Fruit fly (Drosophila melanogaster): ENCODE data around the gene CG7768.

The CG7768 gene

dm6 chr3L:14193962-14194503 is 24.0 kb upstream of the CG7768 start (continued):
- no peak for TF ChIP-seq caup (GFP tag; optimal IDR thresholded peaks at IDR 0.05; ENCODE audit: severe bottlenecking)
- TF ChIP-seq ase (GFP tag; IDR thresholded peaks at IDR 0.05), result no peak
- TF ChIP-seq croc (GFP tag; conservative IDR thresholded peaks at IDR 0.05), result no peak
- TF ChIP-seq CG6254 (GFP tag; optimal IDR thresholded peaks at IDR 0.05), result peak; percentile 3
- no peak for TF ChIP-seq CG14965 (GFP tag; optimal IDR thresholded peaks at IDR 0.05; ENCODE audit: borderline replicate concordance)
- no peak for TF ChIP-seq CHES-1-like (GFP tag; optimal IDR thresholded peaks at IDR 0.05)
- TF ChIP-seq CG11247 (GFP tag; IDR thresholded peaks at IDR 0.05), result no peak
- no peak for TF ChIP-seq hbn (GFP tag; IDR thresholded peaks at IDR 0.05; ENCODE audit: partially characterized antibody)
- no peak for TF ChIP-seq tio (GFP tag; optimal IDR thresholded peaks at IDR 0.05)
- TF ChIP-seq HLH4C (GFP tag; IDR thresholded peaks at IDR 0.05; ENCODE audit: partially characterized antibody), result no peak
- no peak for TF ChIP-seq TFAM (GFP tag; optimal IDR thresholded peaks at IDR 0.05)
- no peak for TF ChIP-seq toy (GFP tag; IDR thresholded peaks at IDR 0.05)
- TF ChIP-seq ara (GFP tag; IDR thresholded peaks at IDR 0.05), result peak; percentile 61; the same call in 1 of the 2 replicates
- no peak for TF ChIP-seq oc (tag; optimal IDR thresholded peaks at IDR 0.05)
- TF ChIP-seq CG10274 (GFP tag; optimal IDR thresholded peaks at IDR 0.05), result no peak
- no peak for TF ChIP-seq CG6791 (GFP tag; IDR thresholded peaks at IDR 0.05; ENCODE audit: partially characterized antibody)
- peak; percentile 10 for TF ChIP-seq PHDP (tag; optimal IDR thresholded peaks at IDR 0.05)
- no peak for TF ChIP-seq CG11456 (GFP tag; IDR thresholded peaks at IDR 0.05)
- TF ChIP-seq tin (GFP tag; optimal IDR thresholded peaks at IDR 0.05), result no peak
- TF ChIP-seq CG15696 (tag; optimal IDR thresholded peaks at IDR 0.05), result no peak
- TF ChIP-seq CG7963 (GFP tag; IDR thresholded peaks at IDR 0.05; ENCODE audit: partially characterized antibody), result no peak
- peak; percentile 33 for TF ChIP-seq CG6813 (GFP tag; optimal IDR thresholded peaks at IDR 0.05)
- TF ChIP-seq CG6272 (GFP tag; IDR thresholded peaks at IDR 0.05), result no peak
- no peak for TF ChIP-seq CG31224 (GFP tag; IDR thresholded peaks at IDR 0.05)
- TF ChIP-seq Lpt (GFP tag; optimal IDR thresholded peaks at IDR 0.05), result no peak
- TF ChIP-seq Hsf (GFP tag; optimal IDR thresholded peaks at IDR 0.05), result no peak
- TF ChIP-seq Bdp1 (GFP tag; optimal IDR thresholded peaks at IDR 0.05), result no peak
- peak; percentile 43 for TF ChIP-seq CG12391 (tag; optimal IDR thresholded peaks at IDR 0.05)
- TF ChIP-seq CG2875 (GFP tag; optimal IDR thresholded peaks at IDR 0.05), result peak; percentile 46
- peak; percentile 65 for TF ChIP-seq cad (GFP tag; optimal IDR thresholded peaks at IDR 0.05)
- TF ChIP-seq lbe (GFP tag; optimal IDR thresholded peaks at IDR 0.05), result no peak
- TF ChIP-seq row (GFP tag; IDR thresholded peaks at IDR 0.05), result no peak; the same call in 2 of the 3 replicates
- TF ChIP-seq Eip74EF (GFP tag; optimal IDR thresholded peaks at IDR 0.05), result no peak
- no peak for TF ChIP-seq CG16813 (GFP tag; IDR thresholded peaks at IDR 0.05; ENCODE audit: partially characterized antibody)
- no peak for TF ChIP-seq Dip2 (GFP tag; IDR thresholded peaks at IDR 0.05)
- TF ChIP-seq zfh2 (GFP tag; optimal IDR thresholded peaks at IDR 0.05), result no peak
- no peak for TF ChIP-seq Dfd (GFP tag; optimal IDR thresholded peaks at IDR 0.05)
- peak; percentile 57 for TF ChIP-seq gsb-n (tag; optimal IDR thresholded peaks at IDR 0.05)
- no peak for TF ChIP-seq CG43689 (GFP tag; IDR thresholded peaks at IDR 0.05)
- TF ChIP-seq dmrt99B (tag; optimal IDR thresholded peaks at IDR 0.05), result peak; percentile 28
- no peak for TF ChIP-seq pb (GFP tag; optimal IDR thresholded peaks at IDR 0.05)
- peak; percentile 45 for TF ChIP-seq CG18262 (tag; optimal IDR thresholded peaks at IDR 0.05)
- no peak for TF ChIP-seq CG4820 (GFP tag; optimal IDR thresholded peaks at IDR 0.05)
- peak; percentile 3 for TF ChIP-seq nau (GFP tag; optimal IDR thresholded peaks at IDR 0.05)
- no peak for TF ChIP-seq CG13775 (GFP tag; optimal IDR thresholded peaks at IDR 0.05)
- no peak for TF ChIP-seq CG1024 (GFP tag; IDR thresholded peaks at IDR 0.05)
- no peak for TF ChIP-seq gro (GFP tag; optimal IDR thresholded peaks at IDR 0.05)
- TF ChIP-seq shn (GFP tag; optimal IDR thresholded peaks at IDR 0.05), result no peak
- TF ChIP-seq az2 (GFP tag; optimal IDR thresholded peaks at IDR 0.05), result no peak
- TF ChIP-seq Hmx (GFP tag; optimal IDR thresholded peaks at IDR 0.05), result no peak

Measured in whole organism, embryonic.